Worm (Caenorhabditis elegans): ENCODE results near the gene pqn-41.

DNA sequence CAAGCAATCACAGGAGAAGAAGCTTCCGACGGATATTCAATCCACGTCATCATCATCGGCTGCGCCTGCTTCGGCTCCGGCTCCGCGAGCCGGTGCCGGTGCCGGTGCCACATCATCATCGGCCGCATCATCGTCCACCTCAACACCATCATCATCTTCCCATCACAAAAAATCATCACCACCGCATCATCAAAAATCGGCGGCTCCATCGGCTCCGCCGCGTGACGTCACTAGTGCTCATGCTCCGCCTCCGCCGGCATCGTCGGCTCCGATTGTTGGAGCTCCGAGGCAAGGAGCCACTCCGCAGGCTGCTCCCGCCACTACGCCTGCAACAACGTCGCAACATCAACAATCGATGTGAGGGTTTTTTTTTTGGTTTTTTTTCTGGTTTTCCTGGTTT, 26.3 kb downstream of the pqn-41 start:
- TF ChIP-seq nhr-11 (tag; optimal IDR thresholded peaks at IDR 0.05) (no peak), nhr-71 (tag; optimal IDR thresholded peaks at IDR 0.05) (no peak), ceh-90 (tag; optimal IDR thresholded peaks at IDR 0.05) (no peak), nhr-237 (tag; optimal IDR thresholded peaks at IDR 0.05) (no peak), nhr-76 (tag; optimal IDR thresholded peaks at IDR 0.05) (no peak)

Data from whole organism, L1 larva.